Worm (Caenorhabditis elegans) whole organism, L4 larva: ENCODE data around the gene C31E10.11.

Experiments used
- F26F4.8 ChIP-seq: fragments of 200-800 bp; sonication (Bioruptor generic); conservative IDR thresholded peaks from 2 replicates; pipeline ENCODE4 v1.3.6; 2022; ENCODE audit warnings: missing genetic modification characterization, missing compliant biosample characterization
- F49E8.2 ChIP-seq: sonication (generic microtip); optimal IDR thresholded peaks from 2 replicates; lab custom pipeline; 2016; ENCODE audit warnings: missing compliant biosample characterization, mild to moderate bottlenecking, missing genetic modification characterization, borderline replicate concordance
- R02D3.7 ChIP-seq: fragments of 150-350 bp; sonication (generic microtip); optimal IDR thresholded peaks from 3 replicates; lab custom pipeline; 2014; ENCODE audit warnings: missing biosample characterization, missing genetic modification characterization
- Y105C5A.15 ChIP-seq: fragments of 200-800 bp; sonication (Bioruptor generic); IDR thresholded peaks from 2 replicates; pipeline ENCODE4 v1.3.6; 2022; ENCODE audit warnings: missing genetic modification characterization, missing compliant biosample characterization
- Y48G9A.11 ChIP-seq: fragments of 200-800 bp; sonication (Bioruptor generic); IDR thresholded peaks from 2 replicates; pipeline ENCODE4 v1.3.6; 2022; ENCODE audit warnings: missing genetic modification reagents, missing genetic modification characterization, missing compliant biosample characterization
- Y5F2A.4 ChIP-seq: fragments of 200-800 bp; sonication (Bioruptor generic); optimal IDR thresholded peaks from 2 replicates; lab custom pipeline; 2018; ENCODE audit warnings: mild to moderate bottlenecking, missing genetic modification characterization, missing compliant biosample characterization
- aly-2 ChIP-seq: sonication (generic microtip); optimal IDR thresholded peaks from 2 replicates; lab custom pipeline; 2018; ENCODE audit warnings: missing biosample characterization, missing genetic modification characterization
- ama-1 ChIP-seq: fragments of 150-350 bp; optimal IDR thresholded peaks from 2 replicates; lab custom pipeline; 2014; ENCODE audit warnings: inconsistent platforms, mixed read lengths
- ceh-20 ChIP-seq: fragments of 200-800 bp; sonication (Bioruptor generic); IDR thresholded peaks from 2 replicates; pipeline ENCODE4 v1.3.6; 2022; ENCODE audit warnings: missing genetic modification reagents, missing genetic modification characterization, missing compliant biosample characterization
- daf-16 ChIP-seq, 3 experiments: sonication (generic microtip); optimal IDR thresholded peaks; 2 replicates each; lab custom pipeline; 2016 to 2017; ENCODE audit warnings: missing genetic modification characterization in 3 of 3, missing genetic modification reagents in 3 of 3, mild to moderate bottlenecking in 2 of 3, missing compliant biosample characterization in 2 of 3, missing biosample characterization in 1 of 3, moderate library complexity in 1 of 3
- daf-8 ChIP-seq: fragments of 200-800 bp; sonication (Bioruptor generic); IDR thresholded peaks from 2 replicates; pipeline ENCODE4 v1.3.6; 2022; ENCODE audit warnings: missing genetic modification characterization, missing compliant biosample characterization
- dmd-6 ChIP-seq: fragments of 200-800 bp; sonication (Bioruptor generic); IDR thresholded peaks from 2 replicates; pipeline ENCODE4 v1.3.6; 2022; ENCODE audit warnings: missing genetic modification reagents, missing genetic modification characterization, missing compliant biosample characterization
- dpl-1 ChIP-seq: fragments of 150-350 bp; optimal IDR thresholded peaks from 2 replicates; lab custom pipeline; 2014; ENCODE audit warnings: missing biosample characterization, missing genetic modification reagents, missing genetic modification characterization
- dve-1 ChIP-seq: sonication (generic microtip); optimal IDR thresholded peaks from 2 replicates; lab custom pipeline; 2017; ENCODE audit warnings: antibody characterized with exemption, mild to moderate bottlenecking, missing genetic modification characterization, missing compliant biosample characterization; ENCODE audit not compliant: insufficient read depth
- egl-27 ChIP-seq: sonication (generic microtip); optimal IDR thresholded peaks from 3 replicates; lab custom pipeline; 2017; ENCODE audit warnings: missing biosample characterization, missing genetic modification reagents, missing genetic modification characterization
- fkh-10 ChIP-seq: fragments of 150-350 bp; optimal IDR thresholded peaks from 2 replicates; lab custom pipeline; 2014; ENCODE audit warnings: missing biosample characterization, missing genetic modification reagents, missing genetic modification characterization
- hif-1 ChIP-seq, 2 experiments: sonication (generic microtip); optimal IDR thresholded peaks; 2 replicates each; lab custom pipeline; 2016 to 2017; ENCODE audit warnings: missing compliant biosample characterization in 2 of 2, missing genetic modification characterization in 2 of 2, missing genetic modification reagents in 2 of 2, missing genotype in 2 of 2, mild to moderate bottlenecking in 1 of 2
- hlh-30 ChIP-seq: sonication (generic microtip); optimal IDR thresholded peaks from 2 replicates; lab custom pipeline; 2017; ENCODE audit warnings: antibody characterized with exemption, mild to moderate bottlenecking, missing genetic modification characterization, missing compliant biosample characterization; ENCODE audit not compliant: insufficient read depth
- hmg-1.1 ChIP-seq: fragments of 200-800 bp; sonication (Bioruptor generic); IDR thresholded peaks from 2 replicates; pipeline ENCODE4 v1.3.6; 2022; ENCODE audit warnings: missing genetic modification reagents, missing genetic modification characterization, missing compliant biosample characterization
- lin-39 ChIP-seq: fragments of 150-350 bp; optimal IDR thresholded peaks from 2 replicates; lab custom pipeline; 2014; ENCODE audit warnings: missing biosample characterization, missing genetic modification reagents, missing genetic modification characterization
- lir-3 ChIP-seq: sonication (generic microtip); optimal IDR thresholded peaks from 2 replicates; lab custom pipeline; 2016; ENCODE audit warnings: mild to moderate bottlenecking, missing genetic modification characterization, missing compliant biosample characterization
- lsy-2 ChIP-seq, 2 experiments: fragments of 150-350 bp in 1 of 2; sonication (generic microtip) in 1 of 2; optimal IDR thresholded peaks; 2 replicates each; lab custom pipeline; 2014 to 2017; ENCODE audit warnings: missing biosample characterization in 2 of 2, missing genetic modification characterization in 2 of 2
- madf-5 ChIP-seq, 2 experiments: fragments of 200-800 bp; sonication (Bioruptor generic); IDR thresholded peaks; 2 replicates each; pipeline ENCODE4 v1.3.6; 2022; ENCODE audit warnings: missing compliant biosample characterization in 2 of 2, missing genetic modification characterization in 2 of 2
- madf-9 ChIP-seq: fragments of 200-800 bp; sonication (Bioruptor generic); conservative IDR thresholded peaks from 2 replicates; pipeline ENCODE4 v1.3.6; 2022; ENCODE audit warnings: missing genetic modification reagents, missing genetic modification characterization, missing compliant biosample characterization
- mes-2 ChIP-seq: sonication (generic microtip); optimal IDR thresholded peaks from 2 replicates; lab custom pipeline; 2016; ENCODE audit warnings: missing genotype, mild to moderate bottlenecking, missing genetic modification characterization, missing compliant biosample characterization; ENCODE audit not compliant: poor library complexity, severe bottlenecking
- mxl-2 ChIP-seq: fragments of 200-800 bp; sonication (Bioruptor generic); conservative IDR thresholded peaks from 2 replicates; pipeline ENCODE4 v1.3.6; 2022; ENCODE audit warnings: missing genetic modification reagents, missing genetic modification characterization, missing compliant biosample characterization
- mxl-3 ChIP-seq: fragments of 200-800 bp; sonication (Bioruptor generic); optimal IDR thresholded peaks from 2 replicates; lab custom pipeline; 2018; ENCODE audit warnings: mild to moderate bottlenecking, missing genetic modification characterization, missing compliant biosample characterization
- nhr-11 ChIP-seq: fragments of 150-350 bp; optimal IDR thresholded peaks from 2 replicates; lab custom pipeline; 2014; ENCODE audit warnings: missing biosample characterization, missing genetic modification characterization
- nhr-25 ChIP-seq: sonication (generic microtip); optimal IDR thresholded peaks from 2 replicates; lab custom pipeline; 2017; ENCODE audit warnings: missing genetic modification characterization, mild to moderate bottlenecking, missing compliant biosample characterization, antibody characterized with exemption, moderate library complexity, borderline replicate concordance; ENCODE audit not compliant: insufficient read depth
- nhr-28 ChIP-seq: fragments of 150-350 bp; optimal IDR thresholded peaks from 2 replicates; lab custom pipeline; 2014; ENCODE audit warnings: missing biosample characterization, missing genetic modification characterization
- nhr-48 ChIP-seq: sonication (generic microtip); optimal IDR thresholded peaks from 2 replicates; lab custom pipeline; 2016; ENCODE audit warnings: mild to moderate bottlenecking, missing genetic modification characterization, missing compliant biosample characterization
- nhr-6 ChIP-seq: fragments of 150-350 bp; optimal IDR thresholded peaks from 2 replicates; lab custom pipeline; 2014; ENCODE audit warnings: missing biosample characterization, missing genetic modification characterization
- nhr-77 ChIP-seq: fragments of 150-350 bp; optimal IDR thresholded peaks from 2 replicates; lab custom pipeline; 2014; ENCODE audit warnings: missing biosample characterization, missing genetic modification characterization
- pha-4 ChIP-seq, 2 experiments: fragments of 150-350 bp in 1 of 2; fragments of 200-800 bp in 1 of 2; sonication (Bioruptor generic) in 1 of 2; IDR thresholded peaks in 1 of 2; optimal IDR thresholded peaks in 1 of 2; 2 replicates each; pipeline versions ENCODE4 v1.3.6 to Lab custom; 2014 to 2022; ENCODE audit warnings: missing genetic modification characterization in 2 of 2, missing genetic modification reagents in 2 of 2, missing biosample characterization in 1 of 2, missing compliant biosample characterization in 1 of 2
- pqm-1 ChIP-seq: sonication (generic microtip); optimal IDR thresholded peaks from 2 replicates; lab custom pipeline; 2017; ENCODE audit warnings: missing biosample characterization, missing genetic modification characterization
- sdz-12 ChIP-seq: fragments of 200-800 bp; sonication (Bioruptor generic); optimal IDR thresholded peaks from 2 replicates; lab custom pipeline; 2018; ENCODE audit warnings: mild to moderate bottlenecking, missing genetic modification characterization, missing compliant biosample characterization
- set-16 ChIP-seq: fragments of 200-800 bp; sonication (Bioruptor generic); IDR thresholded peaks from 2 replicates; pipeline ENCODE4 v1.3.6; 2022; ENCODE audit warnings: missing genetic modification reagents, missing genetic modification characterization, missing compliant biosample characterization
- snpc-1.2 ChIP-seq: fragments of 200-800 bp; sonication (Bioruptor generic); IDR thresholded peaks from 2 replicates; pipeline ENCODE4 v1.3.6; 2022; ENCODE audit warnings: missing genetic modification reagents, missing genetic modification characterization, missing compliant biosample characterization
- snpc-4 ChIP-seq: fragments of 150-350 bp; optimal IDR thresholded peaks from 2 replicates; lab custom pipeline; 2014; ENCODE audit warnings: missing biosample characterization, missing genetic modification characterization
- tag-97 ChIP-seq: fragments of 200-800 bp; sonication (Bioruptor generic); IDR thresholded peaks from 2 replicates; pipeline ENCODE4 v1.3.6; 2022; ENCODE audit warnings: missing genetic modification characterization, missing compliant biosample characterization
- unc-62 ChIP-seq, 3 experiments: fragments of 150-350 bp in 1 of 3; sonication (generic microtip); optimal IDR thresholded peaks in 2 of 3; peaks in 1 of 3; 1 replicate in 1 of 3; 2 replicates in 2 of 3; lab custom pipeline; 2014 to 2017; ENCODE audit warnings: missing biosample characterization in 3 of 3, missing genetic modification characterization in 3 of 3, missing genetic modification reagents in 3 of 3, missing genotype in 1 of 3
- zfp-2 ChIP-seq: sonication (generic microtip); optimal IDR thresholded peaks from 2 replicates; lab custom pipeline; 2016; ENCODE audit warnings: mild to moderate bottlenecking, missing genetic modification characterization, missing compliant biosample characterization
- zfp-3 ChIP-seq: fragments of 200-800 bp; sonication (Bioruptor generic); conservative IDR thresholded peaks from 2 replicates; pipeline ENCODE4 v1.3.6; 2022; ENCODE audit warnings: missing genetic modification reagents, missing genetic modification characterization, missing compliant biosample characterization
- zip-2 ChIP-seq: fragments of 150-350 bp; optimal IDR thresholded peaks from 2 replicates; lab custom pipeline; 2014; ENCODE audit warnings: missing biosample characterization, missing genetic modification characterization
- ztf-11 ChIP-seq: fragments of 150-350 bp; optimal IDR thresholded peaks from 2 replicates; lab custom pipeline; 2014; ENCODE audit warnings: missing biosample characterization, missing genetic modification characterization
- ztf-7 ChIP-seq: fragments of 150-350 bp; optimal IDR thresholded peaks from 2 replicates; lab custom pipeline; 2014; ENCODE audit warnings: missing biosample characterization, missing genetic modification characterization

Gene C31E10.11

DNA sequence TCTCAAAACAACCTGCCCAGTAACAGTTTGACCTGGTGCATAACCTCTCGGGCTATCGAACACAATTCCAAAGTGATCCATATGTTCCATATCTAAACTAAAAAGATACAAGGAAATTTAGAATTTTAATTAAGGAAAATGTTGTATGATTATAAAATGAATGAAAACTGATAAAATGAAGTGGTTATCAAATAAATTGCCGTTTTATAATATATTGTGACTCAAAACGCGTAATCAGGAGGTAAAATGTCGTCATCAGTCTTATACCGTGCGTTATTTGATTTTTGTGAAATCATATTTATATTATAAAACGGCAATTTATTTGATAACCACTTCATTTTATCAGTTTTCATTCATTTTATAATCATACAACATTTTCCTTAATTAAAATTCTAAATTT, 10.2 kb downstream of the C31E10.11 start, which contains the start of gene arrd-24:
Gene arrd-24 (minus strand): TSS at position 101 of the 400 bp plus-strand sequence.
- peak; percentile 24 for TF ChIP-seq pqm-1 (tag; lab: Kevin White, UChicago)

DNA sequence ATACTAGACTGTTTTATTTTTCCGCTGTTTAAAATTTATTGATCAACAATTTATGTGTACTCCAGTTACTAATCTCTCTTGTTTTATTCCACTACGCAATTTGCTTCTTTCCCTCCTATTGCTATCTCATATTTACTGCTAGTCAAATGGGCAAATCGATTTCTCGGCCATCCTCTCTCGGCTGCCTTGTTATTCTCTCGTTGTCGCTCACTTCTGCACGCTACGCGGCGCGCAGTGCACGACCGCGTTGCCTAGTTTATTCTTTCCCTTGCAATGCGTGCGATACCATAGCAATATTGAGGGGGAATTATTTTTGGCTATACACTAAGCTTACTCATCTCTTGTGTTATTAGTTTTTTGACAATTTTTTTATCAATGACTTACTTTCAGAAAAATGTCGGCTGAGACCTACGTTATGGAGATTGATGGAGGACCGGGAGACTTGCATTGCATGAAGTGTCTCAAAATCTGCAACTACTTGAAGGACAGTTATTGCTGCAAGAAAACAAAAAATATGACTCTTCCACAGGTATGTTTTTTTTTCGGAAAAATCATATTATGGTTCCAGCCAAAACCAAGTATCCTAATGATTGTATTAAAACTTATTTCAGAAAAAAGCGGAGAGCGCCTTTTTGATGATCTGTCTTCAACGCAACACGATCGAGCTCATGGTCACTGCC, 13.0 kb downstream of the C31E10.11 start, which contains the start of gene F48F7.6:
Gene F48F7.6 (plus strand): TSS at position 391 of the 680 bp plus-strand sequence.
- no peak for TF ChIP-seq nhr-11 (tag; lab: Kevin White, UChicago)
- no peak for TF ChIP-seq ceh-20 (GFP tag; lab: Robert Waterston, UW)
- TF ChIP-seq madf-9 (GFP tag; lab: Robert Waterston, UW): no peak
- TF ChIP-seq daf-8 (GFP tag; lab: Robert Waterston, UW): no peak
- peak; percentile 23 for TF ChIP-seq nhr-28 (tag; lab: Kevin White, UChicago)
- TF ChIP-seq madf-5 (GFP tag; IDR thresholded peaks at IDR 0.05; lab: Robert Waterston, UW): no peak
- TF ChIP-seq nhr-48: no peak
- TF ChIP-seq dmd-6 (GFP tag; lab: Robert Waterston, UW): 0 out of 2 replicates have a peak, but pooled peaks have one; percentile 8
- TF ChIP-seq nhr-77: no peak
- peak in 1 of 2 experiments; percentile 31 for TF ChIP-seq hif-1 (tag; optimal IDR thresholded peaks at IDR 0.05; lab: Kevin White, UChicago)
- no peak for TF ChIP-seq Y105C5A.15
- TF ChIP-seq dpl-1 (GFP tag; lab: Kevin White, UChicago): no peak
- TF ChIP-seq ztf-11 (tag; lab: Kevin White, UChicago): no peak
- TF ChIP-seq zfp-2 (tag; lab: Kevin White, UChicago): no peak
- TF ChIP-seq F49E8.2 (tag; lab: Kevin White, UChicago): no peak
- no peak for TF ChIP-seq ama-1
- TF ChIP-seq set-16 (GFP tag; lab: Robert Waterston, UW): no peak
- TF ChIP-seq tag-97 (GFP tag; lab: Robert Waterston, UW): no peak
- TF ChIP-seq R02D3.7: no peak
- TF ChIP-seq mes-2 (tag; lab: Kevin White, UChicago): peak; percentile 58
- no peak for TF ChIP-seq zip-2 (tag; lab: Kevin White, UChicago)
- TF ChIP-seq hmg-1.1 (GFP tag; lab: Robert Waterston, UW): peak; percentile 62
- TF ChIP-seq pqm-1 (tag; lab: Kevin White, UChicago): no peak
- no peak for TF ChIP-seq lin-39
- no peak for TF ChIP-seq sdz-12 (GFP tag; lab: Kevin White, UChicago)
- TF ChIP-seq fkh-10 (GFP tag; lab: Kevin White, UChicago): no peak
- TF ChIP-seq ztf-7 (tag; lab: Kevin White, UChicago): no peak
- no peak for TF ChIP-seq Y48G9A.11 (GFP tag; lab: Robert Waterston, UW)
- TF ChIP-seq snpc-1.2: no peak
- no peak for TF ChIP-seq pha-4 (GFP tag; IDR thresholded peaks at IDR 0.05; lab: Robert Waterston, UW)
- TF ChIP-seq pha-4 (tag; optimal IDR thresholded peaks at IDR 0.05; lab: Kevin White, UChicago): no peak
- peak; percentile 39 for TF ChIP-seq dve-1
- TF ChIP-seq daf-16 (GFP tag; optimal IDR thresholded peaks at IDR 0.05; lab: Kevin White, UChicago): no peak
- peak; percentile 64 for TF ChIP-seq daf-16 (tag; optimal IDR thresholded peaks at IDR 0.05; lab: Kevin White, UChicago)
- TF ChIP-seq unc-62 (GFP tag; optimal IDR thresholded peaks at IDR 0.05 in 1 of 2; lab: Kevin White, UChicago): peak in 1 of 2 experiments; percentile 98
- no peak for TF ChIP-seq unc-62 (tag; optimal IDR thresholded peaks at IDR 0.05; lab: Kevin White, UChicago)
- TF ChIP-seq zfp-3: no peak
- TF ChIP-seq Y5F2A.4: no peak
- no peak for TF ChIP-seq aly-2 (tag; lab: Kevin White, UChicago)
- no peak for TF ChIP-seq mxl-2 (GFP tag; lab: Robert Waterston, UW)
- TF ChIP-seq snpc-4 (tag; lab: Kevin White, UChicago): no peak
- peak; percentile 34 for TF ChIP-seq nhr-6
- peak in 1 of 2 experiments; percentile 48 for TF ChIP-seq lsy-2 (tag; optimal IDR thresholded peaks at IDR 0.05; lab: Kevin White, UChicago)
- no peak for TF ChIP-seq F26F4.8 (GFP tag; lab: Robert Waterston, UW)
- peak; percentile 48 for TF ChIP-seq hlh-30 (tag; lab: Kevin White, UChicago)
- TF ChIP-seq lir-3 (tag; lab: Kevin White, UChicago): no peak
- TF ChIP-seq egl-27 (tag; lab: Kevin White, UChicago): no peak
- peak; percentile 33 for TF ChIP-seq mxl-3 (GFP tag; lab: Kevin White, UChicago)
- no peak for TF ChIP-seq nhr-25 (tag; lab: Kevin White, UChicago)
